Worm (Caenorhabditis elegans) whole organism, L4/young adult: ENCODE data around the gene F25B3.2.
A peak's percentile ranks its signal among the peaks of the same experiment; 100 is the strongest.

ENCODE experiments used
- W03F9.2 ChIP-seq: fragments of 150-350 bp; optimal IDR thresholded peaks from 2 replicates; lab custom pipeline; 2014; ENCODE audit warnings: missing biosample characterization, missing genetic modification characterization
- dao-5 ChIP-seq: sonication (generic microtip); optimal IDR thresholded peaks from 2 replicates; lab custom pipeline; 2016; ENCODE audit warnings: missing genotype, missing genetic modification characterization, moderate library complexity, missing compliant biosample characterization
- him-1 ChIP-seq: sonication (generic microtip); optimal IDR thresholded peaks from 2 replicates; lab custom pipeline; 2016; ENCODE audit warnings: missing genotype, missing genetic modification reagents, missing genetic modification characterization, missing compliant biosample characterization

The F25B3.2 gene

ce11 chrV:9556668-9557067, 20.4 kb upstream of the F25B3.2 start:
- no peak for TF ChIP-seq dao-5 (tag; lab: Kevin White, UChicago)
- no peak for TF ChIP-seq him-1 (tag; lab: Kevin White, UChicago)
- TF ChIP-seq W03F9.2 (tag; lab: Kevin White, UChicago): no peak

ce11 chrV:9561624-9562179, 15.4 kb upstream of the F25B3.2 start, which contains the start of gene rgef-1:
TSS of gene rgef-1 (minus strand) at chrV:9561674.
- TF ChIP-seq him-1 (tag; lab: Kevin White, UChicago) (peak; percentile 61), dao-5 (tag; lab: Kevin White, UChicago) (no peak)

- TF ChIP-seq W03F9.2 (tag; lab: Kevin White, UChicago) (no peak), dao-5 (tag; lab: Kevin White, UChicago) (no peak), him-1 (tag; lab: Kevin White, UChicago) (no peak)
These were observed 13.5 kb upstream of the F25B3.2 start for ce11 chrV:9563585-9563984.

- no peak for TF ChIP-seq him-1 (tag; lab: Kevin White, UChicago)
- TF ChIP-seq W03F9.2 (tag; lab: Kevin White, UChicago): no peak
- no peak for TF ChIP-seq dao-5 (tag; lab: Kevin White, UChicago)
These were observed 8.4 kb upstream of the F25B3.2 start, which contains the start of gene F25B3.4 for ce11 chrV:9568707-9569106. TSS of gene F25B3.4 (minus strand) at chrV:9568807.

- TF ChIP-seq him-1 (tag; lab: Kevin White, UChicago): no peak
- TF ChIP-seq W03F9.2 (tag; lab: Kevin White, UChicago): no peak
These were observed 6.9 kb upstream of the F25B3.2 start, which contains the start of gene F25B3.5 for ce11 chrV:9570197-9570596. TSS of gene F25B3.5 (minus strand) at chrV:9570297.

ce11 chrV:9571056-9571455, 6.0 kb upstream of the F25B3.2 start:
- TF ChIP-seq dao-5 (tag; lab: Kevin White, UChicago) (no peak), W03F9.2 (tag; lab: Kevin White, UChicago) (no peak), him-1 (tag; lab: Kevin White, UChicago) (no peak)

ce11 chrV:9571673-9572072, 5.4 kb upstream of the F25B3.2 start:
- no peak for TF ChIP-seq him-1 (tag; lab: Kevin White, UChicago)
- TF ChIP-seq W03F9.2 (tag; lab: Kevin White, UChicago): no peak
- TF ChIP-seq dao-5 (tag; lab: Kevin White, UChicago): no peak

ce11 chrV:9582594-9583322, 5.7 kb downstream of the F25B3.2 start, which contains the start of gene rtfo-1:
TSS of gene rtfo-1 (minus strand) at chrV:9582644.
- TF ChIP-seq dao-5 (tag; lab: Kevin White, UChicago): no peak
- no peak for TF ChIP-seq him-1 (tag; lab: Kevin White, UChicago)
- TF ChIP-seq W03F9.2 (tag; lab: Kevin White, UChicago): no peak

ce11 chrV:9583323-9583644, 6.2 kb downstream of the F25B3.2 start, which contains the start of gene K09G1.1:
TSS of gene K09G1.1 (plus strand) at chrV:9583545.
- TF ChIP-seq dao-5 (tag; lab: Kevin White, UChicago) (no peak), him-1 (tag; lab: Kevin White, UChicago) (no peak), W03F9.2 (tag; lab: Kevin White, UChicago) (no peak)

ce11 chrV:9584263-9584662, 7.2 kb downstream of the F25B3.2 start:
- TF ChIP-seq W03F9.2 (tag; lab: Kevin White, UChicago) (no peak), dao-5 (tag; lab: Kevin White, UChicago) (no peak), him-1 (tag; lab: Kevin White, UChicago) (no peak)

- no peak for TF ChIP-seq him-1 (tag; lab: Kevin White, UChicago)
- TF ChIP-seq W03F9.2 (tag; lab: Kevin White, UChicago): no peak
- TF ChIP-seq dao-5 (tag; lab: Kevin White, UChicago): no peak
These were observed 10.5 kb downstream of the F25B3.2 start for ce11 chrV:9587619-9588018.

ce11 chrV:9588574-9588973, 11.5 kb downstream of the F25B3.2 start:
- no peak for TF ChIP-seq him-1 (tag; lab: Kevin White, UChicago)
- no peak for TF ChIP-seq W03F9.2 (tag; lab: Kevin White, UChicago)
- no peak for TF ChIP-seq dao-5 (tag; lab: Kevin White, UChicago)

- TF ChIP-seq him-1 (tag; lab: Kevin White, UChicago): no peak
These were observed 13.2 kb downstream of the F25B3.2 start, which contains the start of gene K09G1.2 for ce11 chrV:9590317-9590716. TSS of gene K09G1.2 (plus strand) at chrV:9590617.

- TF ChIP-seq W03F9.2 (tag; lab: Kevin White, UChicago): no peak
- no peak for TF ChIP-seq him-1 (tag; lab: Kevin White, UChicago)
- no peak for TF ChIP-seq dao-5 (tag; lab: Kevin White, UChicago)
These were observed 31.2 kb downstream of the F25B3.2 start, which contains the start of gene dop-2 for ce11 chrV:9608256-9608655. TSS of gene dop-2 (plus strand) at chrV:9608556.
